Worm (Caenorhabditis elegans): ENCODE measurements around the gene fbxb-102.

ce11 chrII:12496981-12497380 lies 14.3 kb downstream of the fbxb-102 start, which contains the start of gene T21B4.3:
- TF ChIP-seq mes-4 (tag; optimal IDR thresholded peaks at IDR 0.05) (no peak), cebp-2 (GFP tag; IDR thresholded peaks at IDR 0.05) (no peak), F39B2.1 (GFP tag; IDR thresholded peaks at IDR 0.05) (no peak), pha-4 (tag; optimal IDR thresholded peaks at IDR 0.05) (no peak), snpc-3.4 (tag; optimal IDR thresholded peaks at IDR 0.05) (no peak), madf-8 (GFP tag; conservative IDR thresholded peaks at IDR 0.05) (no peak), ets-4 (GFP tag; optimal IDR thresholded peaks at IDR 0.05) (no peak), aptf-3 (GFP tag; IDR thresholded peaks at IDR 0.05) (no peak), ceh-79 (tag; optimal IDR thresholded peaks at IDR 0.05) (no peak), ceh-91 (GFP tag; IDR thresholded peaks at IDR 0.05) (no peak)
